Worm (Caenorhabditis elegans): ENCODE data around the gene fipr-11.

DNA sequence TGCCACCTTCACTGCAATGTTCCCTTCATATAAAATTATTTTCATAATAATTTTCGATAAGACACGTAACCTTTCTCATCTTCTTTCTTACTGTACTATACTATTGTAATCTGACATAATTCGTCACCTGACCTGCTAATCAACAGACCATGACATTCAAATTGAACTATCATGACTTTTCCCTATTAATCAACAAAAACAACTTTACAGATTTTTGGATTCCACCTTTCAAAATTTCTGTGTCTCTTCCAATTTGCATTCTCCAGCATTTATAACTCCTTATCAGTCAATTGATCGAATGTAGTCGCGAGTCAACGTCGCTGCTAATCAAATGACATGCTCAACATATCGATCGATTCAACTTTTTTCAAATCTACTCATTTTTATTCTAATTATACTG is 16.4 kb downstream of the fipr-11 start, which contains the start of gene fshr-1:
- TF ChIP-seq jun-1 (tag; optimal IDR thresholded peaks at IDR 0.05) (no peak), lin-13 (GFP tag; optimal IDR thresholded peaks at IDR 0.05) (no peak), R02D3.7 (tag; optimal IDR thresholded peaks at IDR 0.05) (no peak), unc-39 (tag; optimal IDR thresholded peaks at IDR 0.05) (no peak), nhr-25 (tag; optimal IDR thresholded peaks at IDR 0.05; ENCODE audit: borderline replicate concordance, insufficient read depth) (no peak), lin-39 (tag; optimal IDR thresholded peaks at IDR 0.05) (no peak), lsy-2 (tag; optimal IDR thresholded peaks at IDR 0.05) (no peak), nhr-237 (tag; optimal IDR thresholded peaks at IDR 0.05) (no peak)
